Worm (Caenorhabditis elegans): ENCODE measurements around the gene clp-2.
A peak's percentile ranks its signal among the peaks of the same experiment; 100 is the strongest.

The clp-2 gene

ce11 chrIII:4721750-4722149 lies 17.9 kb upstream of the clp-2 start, which contains the start of gene acy-1:
Gene acy-1 (plus strand): TSS chrIII:4722095.
- TF ChIP-seq odd-2 (tag; optimal IDR thresholded peaks at IDR 0.05) = no peak
- TF ChIP-seq gmeb-2 (tag; optimal IDR thresholded peaks at IDR 0.05) = no peak
- peak; percentile 0 for TF ChIP-seq eyg-1 (tag; optimal IDR thresholded peaks at IDR 0.05)
- TF ChIP-seq ceh-48 (tag; optimal IDR thresholded peaks at IDR 0.05) = no peak
- no peak for TF ChIP-seq T23F11.4 (GFP tag; optimal IDR thresholded peaks at IDR 0.05)
- peak; percentile 2 for TF ChIP-seq ceh-19 (GFP tag; optimal IDR thresholded peaks at IDR 0.05)
- no peak for TF ChIP-seq pha-2 (tag; optimal IDR thresholded peaks at IDR 0.05)
- no peak for TF ChIP-seq fax-1 (tag; optimal IDR thresholded peaks at IDR 0.05)
- TF ChIP-seq npax-4 (tag; optimal IDR thresholded peaks at IDR 0.05) = no peak
- no peak for TF ChIP-seq nhr-232 (tag; optimal IDR thresholded peaks at IDR 0.05)
- TF ChIP-seq ref-2 (tag; optimal IDR thresholded peaks at IDR 0.05) = no peak
- TF ChIP-seq pha-4 (tag; optimal IDR thresholded peaks at IDR 0.05) = no peak
- peak; percentile 38 for TF ChIP-seq hlh-30 (tag; optimal IDR thresholded peaks at IDR 0.05; ENCODE audit: insufficient read depth)
- TF ChIP-seq rnt-1 (tag; optimal IDR thresholded peaks at IDR 0.05) = peak; percentile 67
- TF ChIP-seq hlh-13 (GFP tag; optimal IDR thresholded peaks at IDR 0.05) = no peak
- no peak for TF ChIP-seq unc-86 (tag; optimal IDR thresholded peaks at IDR 0.05)
- peak; percentile 77 for TF ChIP-seq ceh-14 (tag; optimal IDR thresholded peaks at IDR 0.05)
- peak; percentile 38 for TF ChIP-seq ceh-2 (tag; optimal IDR thresholded peaks at IDR 0.05)
- peak; percentile 65 for TF ChIP-seq C08G9.2 (tag; optimal IDR thresholded peaks at IDR 0.05)
- TF ChIP-seq ets-4 (tag; optimal IDR thresholded peaks at IDR 0.05) = peak; percentile 50
- TF ChIP-seq unc-55 (GFP tag; optimal IDR thresholded peaks at IDR 0.05) = peak; percentile 90
- no peak for TF ChIP-seq lim-6 (tag; optimal IDR thresholded peaks at IDR 0.05)
- TF ChIP-seq K09A11.1 (tag; optimal IDR thresholded peaks at IDR 0.05; ENCODE audit: insufficient read depth) = no peak
- TF ChIP-seq unc-42 (tag; optimal IDR thresholded peaks at IDR 0.05) = peak; percentile 80
- TF ChIP-seq tbx-2 (tag; optimal IDR thresholded peaks at IDR 0.05) = peak; percentile 79
- TF ChIP-seq dmd-4 (tag; optimal IDR thresholded peaks at IDR 0.05; ENCODE audit: borderline replicate concordance) = no peak
- TF ChIP-seq pqm-1 (tag; optimal IDR thresholded peaks at IDR 0.05) = no peak
- TF ChIP-seq ceh-34 (tag; optimal IDR thresholded peaks at IDR 0.05) = peak; percentile 79
- TF ChIP-seq hlh-8 (tag; optimal IDR thresholded peaks at IDR 0.05) = peak; percentile 18
- peak; percentile 1 for TF ChIP-seq syd-9 (tag; optimal IDR thresholded peaks at IDR 0.05)
- TF ChIP-seq ama-1 (optimal IDR thresholded peaks at IDR 0.05) = no peak
- TF ChIP-seq pag-3 (tag; optimal IDR thresholded peaks at IDR 0.05; ENCODE audit: borderline replicate concordance) = no peak
- TF ChIP-seq nfya-1 (tag; optimal IDR thresholded peaks at IDR 0.05) = peak; percentile 90
- TF ChIP-seq elt-2 (tag; optimal IDR thresholded peaks at IDR 0.05) = no peak
- no peak for TF ChIP-seq elt-4 (tag; optimal IDR thresholded peaks at IDR 0.05)
- TF ChIP-seq ceh-30 (tag; optimal IDR thresholded peaks at IDR 0.05) = no peak
- TF ChIP-seq Y22D7AL.16 (tag; optimal IDR thresholded peaks at IDR 0.05) = no peak
- no peak for TF ChIP-seq sox-2 (GFP tag; IDR thresholded peaks at IDR 0.05)
- no peak for TF ChIP-seq pros-1 (tag; optimal IDR thresholded peaks at IDR 0.05)
- TF ChIP-seq ceh-18 (tag; optimal IDR thresholded peaks at IDR 0.05) = peak; percentile 89
- no peak for TF ChIP-seq ztf-16 (tag; optimal IDR thresholded peaks at IDR 0.05)
- peak; percentile 57; the same call in 1 of the 2 replicates for TF ChIP-seq unc-3 (GFP tag; conservative IDR thresholded peaks at IDR 0.05)
- TF ChIP-seq unc-3 (tag; optimal IDR thresholded peaks at IDR 0.05) = peak; percentile 91
- TF ChIP-seq dve-1 (tag; optimal IDR thresholded peaks at IDR 0.05) = peak; percentile 61
- TF ChIP-seq pat-9 (tag; optimal IDR thresholded peaks at IDR 0.05) = no peak
- TF ChIP-seq ceh-22 (tag; optimal IDR thresholded peaks at IDR 0.05) = no peak
- no peak for TF ChIP-seq che-1 (tag; optimal IDR thresholded peaks at IDR 0.05)
- no peak for TF ChIP-seq ttx-3 (tag; optimal IDR thresholded peaks at IDR 0.05)
- no peak for TF ChIP-seq ceh-24 (tag; optimal IDR thresholded peaks at IDR 0.05)
- peak; percentile 25 for TF ChIP-seq sox-4 (tag; optimal IDR thresholded peaks at IDR 0.05)
- no peak for TF ChIP-seq K02D7.2 (tag; optimal IDR thresholded peaks at IDR 0.05)
- peak; percentile 40 for TF ChIP-seq sdc-2 (tag; optimal IDR thresholded peaks at IDR 0.05)
- no peak for TF ChIP-seq ceh-45 (GFP tag; IDR thresholded peaks at IDR 0.05)
- peak; percentile 84 for TF ChIP-seq ceh-31 (tag; optimal IDR thresholded peaks at IDR 0.05)

All from whole organism, late embryonic.